Fruit fly (Drosophila melanogaster): ENCODE data around the gene CG5645.

CG5645 gene

DNA sequence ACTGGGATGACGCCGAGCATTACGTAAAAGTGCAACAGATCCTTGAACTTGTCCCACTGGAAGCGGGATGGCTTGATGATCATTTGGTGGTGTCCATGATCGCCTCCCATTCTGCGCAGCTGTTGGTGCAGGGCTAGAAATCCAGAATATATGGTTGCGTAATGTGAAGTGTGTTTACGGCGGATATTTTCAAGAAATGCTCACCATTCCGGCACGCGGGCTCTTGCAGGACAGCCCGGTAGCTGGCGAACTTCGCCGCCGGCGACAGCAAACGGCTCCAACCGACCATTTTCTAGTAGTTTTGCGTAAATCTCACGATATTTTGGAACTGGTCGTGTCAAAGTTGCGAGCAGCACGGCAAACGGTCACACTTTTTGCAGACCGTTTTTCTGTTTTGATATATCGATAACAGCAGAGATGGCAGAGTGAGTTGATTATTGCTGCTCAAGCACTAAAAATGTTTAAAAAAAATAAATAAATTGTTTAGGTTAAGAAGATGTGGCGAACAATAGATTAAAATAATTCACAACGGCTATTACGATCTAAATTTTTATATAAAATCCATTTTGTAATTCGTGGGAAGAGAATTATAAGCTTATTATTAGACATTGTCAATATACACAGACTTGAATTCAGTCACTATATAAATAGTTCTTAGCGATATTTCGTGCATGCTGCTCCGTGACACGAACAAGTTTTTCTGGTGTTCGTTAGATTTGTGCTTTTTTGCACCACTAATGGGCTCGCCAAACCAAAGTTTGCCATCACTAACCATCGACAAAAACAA, 1.8 kb upstream of the CG5645 start, which contains the start of the genes ND-SGDH and RhoGAP68F (continued):
- peak; percentile 80 for TF ChIP-seq Hsf (GFP tag; optimal IDR thresholded peaks at IDR 0.05)
- peak; percentile 57 for TF ChIP-seq pzg (GFP tag; optimal IDR thresholded peaks at IDR 0.05)
- TF ChIP-seq CG13424 (tag; optimal IDR thresholded peaks at IDR 0.05), result peak; percentile 81
- TF ChIP-seq pros (GFP tag; optimal IDR thresholded peaks at IDR 0.05), result no peak
- no peak for TF ChIP-seq fru (optimal IDR thresholded peaks at IDR 0.05)
- TF ChIP-seq CG3847 (GFP tag; IDR thresholded peaks at IDR 0.05), result peak; percentile 83
- no peak for TF ChIP-seq C15 (GFP tag; IDR thresholded peaks at IDR 0.05)
- TF ChIP-seq maf-S (GFP tag; optimal IDR thresholded peaks at IDR 0.05), result peak; percentile 68
- TF ChIP-seq CG3163 (GFP tag; optimal IDR thresholded peaks at IDR 0.05), result no peak
- no peak for TF ChIP-seq dan (GFP tag; IDR thresholded peaks at IDR 0.05)
- TF ChIP-seq Atf-2 (GFP tag; optimal IDR thresholded peaks at IDR 0.05), result peak; percentile 71
- peak; percentile 61 for TF ChIP-seq Mad (GFP tag; optimal IDR thresholded peaks at IDR 0.05)
- peak; percentile 54 for TF ChIP-seq CG11247 (GFP tag; IDR thresholded peaks at IDR 0.05)
- TF ChIP-seq CG9797 (GFP tag; optimal IDR thresholded peaks at IDR 0.05), result peak; percentile 76
- peak; percentile 91 for TF ChIP-seq CG3995 (GFP tag; optimal IDR thresholded peaks at IDR 0.05)
- TF ChIP-seq CG12942 (GFP tag; optimal IDR thresholded peaks at IDR 0.05), result peak; percentile 73
- no peak for TF ChIP-seq stc (GFP tag; IDR thresholded peaks at IDR 0.05)
- no peak; the same call in 1 of the 2 replicates for TF ChIP-seq Rx (GFP tag; IDR thresholded peaks at IDR 0.05)
- TF ChIP-seq sob (GFP tag; IDR thresholded peaks at IDR 0.05), result peak; percentile 79
- TF ChIP-seq jing (GFP tag; optimal IDR thresholded peaks at IDR 0.05), result no peak
- TF ChIP-seq dmrt99B (tag; optimal IDR thresholded peaks at IDR 0.05), result peak; percentile 67
- TF ChIP-seq wdn (GFP tag; IDR thresholded peaks at IDR 0.05), result 0 out of 2 replicates have a peak, but pooled peaks have one; percentile 35
- peak; percentile 55 for TF ChIP-seq CG31224 (GFP tag; IDR thresholded peaks at IDR 0.05)
- peak; percentile 49 for TF ChIP-seq CG3407 (GFP tag; optimal IDR thresholded peaks at IDR 0.05)
- TF ChIP-seq CG4730 (GFP tag; IDR thresholded peaks at IDR 0.05), result peak; percentile 32; the same call in 1 of the 2 replicates
- no peak for TF ChIP-seq CG8478 (optimal IDR thresholded peaks at IDR 0.05)
- peak; percentile 55 for TF ChIP-seq Oli (tag; optimal IDR thresholded peaks at IDR 0.05)
- no peak for TF ChIP-seq Hr78 (GFP tag; optimal IDR thresholded peaks at IDR 0.05)
- TF ChIP-seq mirr (GFP tag; optimal IDR thresholded peaks at IDR 0.05), result no peak
- no peak for TF ChIP-seq her (GFP tag; optimal IDR thresholded peaks at IDR 0.05)
- peak; percentile 72 for TF ChIP-seq HmgZ (tag; optimal IDR thresholded peaks at IDR 0.05)

DNA sequence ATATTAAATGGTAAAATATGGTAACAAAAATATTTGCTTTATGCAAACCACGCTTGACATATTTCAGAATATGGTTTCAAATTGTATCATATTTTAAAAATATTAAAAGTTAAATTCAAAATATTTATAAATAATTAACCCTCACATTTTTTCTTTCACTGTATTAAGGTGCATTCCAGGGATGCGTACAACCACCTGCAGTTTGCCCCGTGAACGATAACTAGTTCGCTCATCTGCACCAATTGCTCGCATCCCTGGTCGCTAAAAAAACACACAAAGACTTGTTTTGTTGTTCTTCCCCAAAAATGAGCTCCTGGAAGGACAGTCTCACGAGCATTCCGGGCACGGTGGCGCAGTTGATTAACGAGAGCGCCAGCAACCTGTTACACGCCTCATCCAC, 4.6 kb downstream of the CG5645 start, which contains the start of gene DEF8:
Gene DEF8, plus strand, starts transcription at position 229 of the 400 bp plus-strand sequence.
- peak; percentile 92 for TF ChIP-seq CG15269 (tag; optimal IDR thresholded peaks at IDR 0.05)
- TF ChIP-seq Ptx1 (GFP tag; IDR thresholded peaks at IDR 0.05), result peak; percentile 88
- peak; percentile 25 for TF ChIP-seq ac (GFP tag; optimal IDR thresholded peaks at IDR 0.05)
- TF ChIP-seq CG1602 (GFP tag; optimal IDR thresholded peaks at IDR 0.05), result peak; percentile 84
- TF ChIP-seq Abd-B (GFP tag; optimal IDR thresholded peaks at IDR 0.05), result no peak
- TF ChIP-seq CG10321 (GFP tag; IDR thresholded peaks at IDR 0.05), result peak; percentile 68; the same call in 1 of the 2 replicates
- peak; percentile 79 for TF ChIP-seq ind (GFP tag; optimal IDR thresholded peaks at IDR 0.05)
- TF ChIP-seq slou (GFP tag; optimal IDR thresholded peaks at IDR 0.05), result no peak
- peak; percentile 44 for TF ChIP-seq Sry-δ (GFP tag; optimal IDR thresholded peaks at IDR 0.05)
- peak; percentile 19 for TF ChIP-seq Bteb2 (GFP tag; optimal IDR thresholded peaks at IDR 0.05)
- TF ChIP-seq CG12236 (GFP tag; optimal IDR thresholded peaks at IDR 0.05), result no peak
- TF ChIP-seq Deaf1 (tag; optimal IDR thresholded peaks at IDR 0.05), result peak; percentile 71
- peak; percentile 93 for TF ChIP-seq Sox102F (GFP tag; optimal IDR thresholded peaks at IDR 0.05)
- peak; percentile 78 for TF ChIP-seq CG33557 (GFP tag; optimal IDR thresholded peaks at IDR 0.05)
- TF ChIP-seq CG9817 (tag; optimal IDR thresholded peaks at IDR 0.05), result peak; percentile 62
- TF ChIP-seq B-H1 (GFP tag; IDR thresholded peaks at IDR 0.05), result peak; percentile 76
- TF ChIP-seq Dbx (GFP tag; IDR thresholded peaks at IDR 0.05), result peak; percentile 80; the same call in 2 of the 3 replicates
- no peak for TF ChIP-seq abd-A (tag; optimal IDR thresholded peaks at IDR 0.05)
- peak; percentile 77; the same call in 2 of the 3 replicates for TF ChIP-seq CG14050 (GFP tag; IDR thresholded peaks at IDR 0.05)
- peak; percentile 77 for TF ChIP-seq wor (GFP tag; IDR thresholded peaks at IDR 0.05)
- peak; percentile 42; the same call in 1 of the 2 replicates for TF ChIP-seq Lim3 (GFP tag; IDR thresholded peaks at IDR 0.05)
